Fruit fly (Drosophila melanogaster) whole organism, embryonic: Measurements from ENCODE around the gene BckdhA.

ENCODE experiments used
- Ada2b ChIP-seq: fragments of 200-800 bp; sonication (Bioruptor generic); IDR thresholded peaks from 2 replicates; pipeline ENCODE4 v1.3.6; 2022; ENCODE audit warnings: missing biosample characterization, missing genetic modification characterization
- Antp ChIP-seq: fragments of 200-800 bp; sonication (Bioruptor generic); optimal IDR thresholded peaks from 3 replicates; lab custom pipeline; 2016; ENCODE audit warnings: missing biosample characterization, missing genetic modification characterization
- Bdp1 ChIP-seq: fragments of 200-800 bp; sonication (Bioruptor generic); optimal IDR thresholded peaks from 3 replicates; lab custom pipeline; 2016; ENCODE audit warnings: missing biosample characterization, missing genetic modification characterization
- CG10147 ChIP-seq: fragments of 200-800 bp; sonication (Bioruptor generic); optimal IDR thresholded peaks from 2 replicates; lab custom pipeline; 2019; ENCODE audit warnings: missing biosample characterization, mild to moderate bottlenecking, missing genetic modification characterization, moderate library complexity
- CG10267 ChIP-seq: fragments of 200-800 bp; sonication (Bioruptor generic); optimal IDR thresholded peaks from 2 replicates; lab custom pipeline; 2018; ENCODE audit warnings: missing biosample characterization, mild to moderate bottlenecking, missing genetic modification characterization, moderate library complexity
- CG10462 ChIP-seq: fragments of 200-800 bp; sonication (Bioruptor generic); optimal IDR thresholded peaks from 2 replicates; lab custom pipeline; 2016; ENCODE audit warnings: missing biosample characterization, missing genetic modification characterization
- CG12236 ChIP-seq: fragments of 200-800 bp; sonication (Bioruptor generic); optimal IDR thresholded peaks from 2 replicates; lab custom pipeline; 2016; ENCODE audit warnings: missing biosample characterization, missing genetic modification characterization
- CG12769 ChIP-seq: fragments of 200-800 bp; sonication (Bioruptor generic); optimal IDR thresholded peaks from 2 replicates; lab custom pipeline; 2019; ENCODE audit warnings: missing biosample characterization, mild to moderate bottlenecking, missing genetic modification characterization, moderate library complexity
- CG14050 ChIP-seq: fragments of 200-800 bp; sonication (Bioruptor generic); IDR thresholded peaks from 3 replicates; pipeline ENCODE4 v1.3.6; 2022; ENCODE audit warnings: missing biosample characterization, missing genetic modification characterization
- CG14710 ChIP-seq: fragments of 200-800 bp; sonication (Bioruptor generic); optimal IDR thresholded peaks from 3 replicates; lab custom pipeline; 2019; ENCODE audit warnings: missing biosample characterization, mild to moderate bottlenecking, missing genetic modification characterization, moderate library complexity
- CG16815 ChIP-seq: fragments of 200-800 bp; sonication (Bioruptor generic); optimal IDR thresholded peaks from 3 replicates; lab custom pipeline; 2017; ENCODE audit warnings: missing biosample characterization, mild to moderate bottlenecking, missing genetic modification characterization
- CG17802 ChIP-seq: fragments of 200-800 bp; sonication (Bioruptor generic); optimal IDR thresholded peaks from 2 replicates; lab custom pipeline; 2018; ENCODE audit warnings: missing biosample characterization, mild to moderate bottlenecking, missing genetic modification characterization, moderate library complexity
- CG18599 ChIP-seq: fragments of 200-800 bp; sonication (Bioruptor generic); optimal IDR thresholded peaks from 3 replicates; lab custom pipeline; 2017; ENCODE audit warnings: missing biosample characterization, missing genetic modification characterization, mild to moderate bottlenecking, moderate library complexity, missing genetic modification reagents
- CG2199 ChIP-seq: fragments of 200-800 bp; sonication (Bioruptor generic); IDR thresholded peaks from 3 replicates; pipeline ENCODE4 v1.3.6; 2022; ENCODE audit warnings: missing biosample characterization, missing genetic modification characterization
- CG31224 ChIP-seq: fragments of 200-800 bp; sonication (Bioruptor generic); IDR thresholded peaks from 2 replicates; pipeline ENCODE4 v1.3.6; 2022; ENCODE audit warnings: missing biosample characterization, missing genetic modification characterization
- CG4282 ChIP-seq: fragments of 200-800 bp; sonication (Bioruptor generic); optimal IDR thresholded peaks from 2 replicates; lab custom pipeline; 2016; ENCODE audit warnings: missing biosample characterization, missing genetic modification characterization
- CG6175 ChIP-seq: fragments of 200-800 bp; sonication (Bioruptor generic); IDR thresholded peaks from 3 replicates; pipeline ENCODE4 v1.3.6; 2022; ENCODE audit warnings: missing biosample characterization, missing genetic modification characterization
- CG7745 ChIP-seq: fragments of 200-800 bp; sonication (Bioruptor generic); optimal IDR thresholded peaks from 2 replicates; lab custom pipeline; 2018; ENCODE audit warnings: missing biosample characterization, mild to moderate bottlenecking, missing genetic modification characterization, moderate library complexity
- Camta ChIP-seq: fragments of 200-800 bp; sonication (Bioruptor generic); optimal IDR thresholded peaks from 2 replicates; lab custom pipeline; 2016; ENCODE audit warnings: missing biosample characterization, missing genetic modification characterization
- Dbx ChIP-seq: fragments of 200-800 bp; sonication (Bioruptor generic); IDR thresholded peaks from 3 replicates; pipeline ENCODE4 v1.3.6; 2022; ENCODE audit warnings: missing biosample characterization, missing genetic modification characterization
- E2f2 ChIP-seq: fragments of 200-800 bp; sonication (Bioruptor generic); IDR thresholded peaks from 2 replicates; pipeline ENCODE4 v1.3.6; 2022; ENCODE audit warnings: missing biosample characterization, missing genetic modification characterization
- HLH54F ChIP-seq: fragments of 200-800 bp; sonication (Bioruptor generic); optimal IDR thresholded peaks from 3 replicates; lab custom pipeline; 2016; ENCODE audit warnings: missing biosample characterization, missing genetic modification characterization
- Hmr ChIP-seq: fragments of 200-800 bp; sonication (Bioruptor generic); optimal IDR thresholded peaks from 3 replicates; lab custom pipeline; 2017; ENCODE audit warnings: mild to moderate bottlenecking, missing biosample characterization, missing genetic modification reagents, missing genetic modification characterization
- Hr39 ChIP-seq: fragments of >200 bp; optimal IDR thresholded peaks from 2 replicates; lab custom pipeline; 2017
- Meics ChIP-seq: fragments of 200-800 bp; sonication (Bioruptor generic); optimal IDR thresholded peaks from 2 replicates; lab custom pipeline; 2017; ENCODE audit warnings: missing biosample characterization, mild to moderate bottlenecking, missing genetic modification characterization
- Mrtf ChIP-seq: fragments of 200-800 bp; sonication (Bioruptor generic); IDR thresholded peaks from 3 replicates; pipeline ENCODE4 v1.3.6; 2022; ENCODE audit warnings: missing biosample characterization, missing genetic modification characterization
- NC2β ChIP-seq: fragments of 200-800 bp; sonication (Bioruptor generic); optimal IDR thresholded peaks from 2 replicates; lab custom pipeline; 2016; ENCODE audit warnings: missing biosample characterization, missing genetic modification characterization
- Ssrp ChIP-seq: fragments of 200-800 bp; sonication (Bioruptor generic); optimal IDR thresholded peaks from 2 replicates; lab custom pipeline; 2018; ENCODE audit warnings: missing biosample characterization, mild to moderate bottlenecking, missing genetic modification characterization, moderate library complexity
- Usf ChIP-seq: fragments of 200-800 bp; sonication (Bioruptor generic); optimal IDR thresholded peaks from 2 replicates; lab custom pipeline; 2017; ENCODE audit warnings: missing genotype, missing biosample characterization, missing genetic modification characterization
- ato ChIP-seq: fragments of 200-800 bp; sonication (Bioruptor generic); IDR thresholded peaks from 2 replicates; pipeline ENCODE4 v1.3.6; 2022; ENCODE audit warnings: missing biosample characterization, missing genetic modification characterization; ENCODE audit not compliant: partially characterized antibody
- bsh ChIP-seq, 2 experiments: fragments of 200-800 bp; sonication (Bioruptor generic); optimal IDR thresholded peaks; 2 replicates each; lab custom pipeline; 2017 to 2018; ENCODE audit warnings: mild to moderate bottlenecking in 2 of 2, missing biosample characterization in 2 of 2, missing genetic modification characterization in 2 of 2, moderate library complexity in 1 of 2
- dimm ChIP-seq: fragments of 200-800 bp; sonication (Bioruptor generic); IDR thresholded peaks from 2 replicates; pipeline ENCODE4 v1.3.6; 2022; ENCODE audit warnings: missing biosample characterization, missing genetic modification characterization
- dm ChIP-seq: fragments of 200-800 bp; sonication (Bioruptor generic); optimal IDR thresholded peaks from 3 replicates; lab custom pipeline; 2016; ENCODE audit warnings: missing biosample characterization, missing genetic modification characterization
- dmrt11E ChIP-seq: fragments of 200-800 bp; sonication (Bioruptor generic); optimal IDR thresholded peaks from 3 replicates; lab custom pipeline; 2018; ENCODE audit warnings: missing biosample characterization, mild to moderate bottlenecking, missing genetic modification characterization, moderate library complexity
- dysf ChIP-seq: fragments of 200-800 bp; sonication (Bioruptor generic); IDR thresholded peaks from 3 replicates; pipeline ENCODE4 v1.3.6; 2022; ENCODE audit warnings: missing biosample characterization, missing genetic modification characterization
- fd102C ChIP-seq: fragments of 200-800 bp; sonication (Bioruptor generic); optimal IDR thresholded peaks from 2 replicates; lab custom pipeline; 2018; ENCODE audit warnings: missing biosample characterization, mild to moderate bottlenecking, missing genetic modification characterization, moderate library complexity
- gsb-n ChIP-seq: fragments of 200-800 bp; sonication (Bioruptor generic); optimal IDR thresholded peaks from 3 replicates; lab custom pipeline; 2018; ENCODE audit warnings: missing biosample characterization, mild to moderate bottlenecking, missing genetic modification characterization
- gt ChIP-seq: fragments of 200-800 bp; sonication (Bioruptor generic); IDR thresholded peaks from 2 replicates; pipeline ENCODE4 v1.3.6; 2022; ENCODE audit warnings: missing biosample characterization, missing genetic modification characterization
- ham ChIP-seq: fragments of 200-800 bp; sonication (Bioruptor generic); IDR thresholded peaks from 2 replicates; pipeline ENCODE4 v1.3.6; 2022; ENCODE audit warnings: missing biosample characterization, missing genetic modification characterization
- hbn ChIP-seq: fragments of 200-800 bp; sonication (Bioruptor generic); IDR thresholded peaks from 2 replicates; pipeline ENCODE4 v1.3.6; 2022; ENCODE audit warnings: missing biosample characterization, missing genetic modification characterization; ENCODE audit not compliant: partially characterized antibody
- her ChIP-seq: fragments of 200-800 bp; sonication (Bioruptor generic); optimal IDR thresholded peaks from 2 replicates; lab custom pipeline; 2016; ENCODE audit warnings: missing biosample characterization, missing genetic modification characterization
- jing ChIP-seq: fragments of 200-800 bp; sonication (Bioruptor generic); optimal IDR thresholded peaks from 2 replicates; lab custom pipeline; 2018; ENCODE audit warnings: missing biosample characterization, mild to moderate bottlenecking, missing genetic modification characterization
- kay ChIP-seq: fragments of 200-800 bp; sonication (Bioruptor generic); optimal IDR thresholded peaks from 2 replicates; lab custom pipeline; 2016; ENCODE audit warnings: missing biosample characterization, missing genetic modification characterization
- lmd ChIP-seq: fragments of 200-800 bp; sonication (Bioruptor generic); IDR thresholded peaks from 2 replicates; pipeline ENCODE4 v1.3.6; 2022; ENCODE audit warnings: missing biosample characterization, missing genetic modification characterization
- luna ChIP-seq: fragments of 200-800 bp; sonication (Bioruptor generic); optimal IDR thresholded peaks from 2 replicates; lab custom pipeline; 2016; ENCODE audit warnings: missing biosample characterization, missing genetic modification characterization
- nerfin-1 ChIP-seq: fragments of 200-800 bp; sonication (Bioruptor generic); optimal IDR thresholded peaks from 3 replicates; lab custom pipeline; 2019; ENCODE audit warnings: missing biosample characterization, mild to moderate bottlenecking, missing genetic modification characterization, moderate library complexity
- prd ChIP-seq, 3 experiments: fragments of >200 bp in 2 of 3; fragments of 200-800 bp in 1 of 3; sonication (Bioruptor generic) in 1 of 3; optimal IDR thresholded peaks in 2 of 3; IDR thresholded peaks in 1 of 3; 2 replicates in 2 of 3; 3 replicates in 1 of 3; pipeline versions ENCODE4 v1.3.6 to Lab custom; 2017 to 2022; ENCODE audit warnings: missing biosample characterization in 1 of 3, missing genetic modification characterization in 1 of 3
- tin ChIP-seq: fragments of 200-800 bp; sonication (Bioruptor generic); optimal IDR thresholded peaks from 3 replicates; lab custom pipeline; 2016; ENCODE audit warnings: missing biosample characterization, missing genetic modification characterization
- trh ChIP-seq: fragments of 200-800 bp; sonication (Bioruptor generic); optimal IDR thresholded peaks from 2 replicates; lab custom pipeline; 2016; ENCODE audit warnings: missing biosample characterization, missing genetic modification characterization
- vfl ChIP-seq: fragments of 200-800 bp; sonication (Bioruptor generic); optimal IDR thresholded peaks from 2 replicates; lab custom pipeline; 2016; ENCODE audit warnings: missing biosample characterization, missing genetic modification characterization
- wor ChIP-seq: fragments of 200-800 bp; sonication (Bioruptor generic); IDR thresholded peaks from 2 replicates; pipeline ENCODE4 v1.3.6; 2022; ENCODE audit warnings: missing biosample characterization, missing genetic modification characterization
- yki ChIP-seq: fragments of >200 bp; optimal IDR thresholded peaks from 3 replicates; lab custom pipeline; 2018
- zfh2 ChIP-seq: fragments of 200-800 bp; sonication (Bioruptor generic); optimal IDR thresholded peaks from 2 replicates; lab custom pipeline; 2016; ENCODE audit warnings: missing biosample characterization, missing genetic modification characterization

The BckdhA gene

DNA sequence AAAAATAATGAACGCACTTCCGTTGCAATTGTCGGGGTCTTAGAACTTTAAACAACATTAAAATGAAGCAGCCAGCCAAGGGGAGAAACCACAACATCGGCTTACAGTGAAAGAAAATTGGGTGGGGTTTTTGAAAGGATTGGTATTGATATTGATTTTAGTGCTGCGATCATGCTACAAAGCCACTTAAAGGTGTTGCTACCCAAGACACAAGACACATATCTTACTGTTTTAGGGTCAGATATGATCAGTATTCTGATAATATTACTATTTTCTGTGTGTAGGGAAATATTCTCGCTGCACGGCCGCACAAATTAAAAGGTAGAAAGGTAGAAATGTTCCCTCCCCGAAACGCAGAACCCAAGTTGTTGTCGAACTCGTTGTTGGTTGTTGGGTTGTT, 49.5 kb downstream of the BckdhA start (continued):
- TF ChIP-seq Meics (GFP tag; lab: Kevin White, UChicago), result no peak
- no peak for TF ChIP-seq hbn
- no peak for TF ChIP-seq yki (lab: Kevin White, UChicago)
- no peak for TF ChIP-seq Hr39 (lab: Kevin White, UChicago)
- TF ChIP-seq luna (GFP tag; lab: Kevin White, UChicago), result no peak
- no peak for TF ChIP-seq CG10147
- peak; percentile 81 for TF ChIP-seq dmrt11E (tag; lab: Kevin White, UChicago)
- no peak for TF ChIP-seq Ada2b
- peak; percentile 12 for TF ChIP-seq Antp (GFP tag; lab: Kevin White, UChicago)
- TF ChIP-seq her (GFP tag; lab: Kevin White, UChicago), result no peak
- TF ChIP-seq Dbx (GFP tag; lab: Robert Waterston, UW), result no peak
- no peak for TF ChIP-seq CG14050 (GFP tag; lab: Robert Waterston, UW)
- no peak for TF ChIP-seq CG12236 (GFP tag; lab: Kevin White, UChicago)
- TF ChIP-seq Ssrp, result peak; percentile 51
- TF ChIP-seq zfh2, result no peak
- TF ChIP-seq CG10267 (tag; lab: Kevin White, UChicago), result peak; percentile 52
- TF ChIP-seq tin (GFP tag; lab: Kevin White, UChicago), result peak; percentile 57
- peak; percentile 47 to 77 for TF ChIP-seq bsh (GFP tag; optimal IDR thresholded peaks at IDR 0.05; lab: Kevin White, UChicago)
- no peak for TF ChIP-seq Hmr (GFP tag; lab: Kevin White, UChicago)
- TF ChIP-seq prd (optimal IDR thresholded peaks at IDR 0.05; lab: Kevin White, UChicago), result no peak
- TF ChIP-seq prd (GFP tag; IDR thresholded peaks at IDR 0.05; lab: Robert Waterston, UW), result peak; percentile 77
- no peak for TF ChIP-seq jing
- TF ChIP-seq CG16815 (GFP tag; lab: Kevin White, UChicago), result peak; percentile 20
- TF ChIP-seq dimm (GFP tag; lab: Robert Waterston, UW), result no peak
- TF ChIP-seq CG18599 (GFP tag; lab: Kevin White, UChicago), result no peak
- TF ChIP-seq CG31224 (GFP tag; lab: Robert Waterston, UW), result no peak
- TF ChIP-seq dysf (GFP tag; lab: Robert Waterston, UW), result no peak
- no peak for TF ChIP-seq CG17802 (tag; lab: Kevin White, UChicago)
- TF ChIP-seq kay (GFP tag; lab: Kevin White, UChicago), result no peak
- no peak for TF ChIP-seq E2f2 (GFP tag; lab: Robert Waterston, UW)
- TF ChIP-seq lmd (GFP tag; lab: Robert Waterston, UW), result no peak
- TF ChIP-seq ato, result no peak
- TF ChIP-seq gsb-n (tag; lab: Kevin White, UChicago), result peak; percentile 62
- peak; percentile 71; the same call in 2 of the 3 replicates for TF ChIP-seq CG2199 (GFP tag; lab: Robert Waterston, UW)
- no peak for TF ChIP-seq Bdp1 (GFP tag; lab: Kevin White, UChicago)
- TF ChIP-seq CG14710 (tag; lab: Kevin White, UChicago), result peak; percentile 67
- no peak for TF ChIP-seq CG4282 (GFP tag; lab: Kevin White, UChicago)
- TF ChIP-seq vfl (GFP tag; lab: Kevin White, UChicago), result no peak
- TF ChIP-seq gt (GFP tag; lab: Robert Waterston, UW), result no peak
- no peak for TF ChIP-seq nerfin-1
- no peak for TF ChIP-seq CG7745 (tag; lab: Kevin White, UChicago)
- no peak for TF ChIP-seq CG6175 (GFP tag; lab: Robert Waterston, UW)
- no peak for TF ChIP-seq wor (GFP tag; lab: Robert Waterston, UW)
- no peak for TF ChIP-seq Mrtf (GFP tag; lab: Robert Waterston, UW)
- TF ChIP-seq trh, result no peak
- TF ChIP-seq NC2β (GFP tag; lab: Kevin White, UChicago), result peak; percentile 63
- TF ChIP-seq ham (GFP tag; lab: Robert Waterston, UW), result no peak
- no peak for TF ChIP-seq HLH54F
- TF ChIP-seq CG10462 (GFP tag; lab: Kevin White, UChicago), result no peak
- no peak for TF ChIP-seq dm
- no peak for TF ChIP-seq CG12769 (tag; lab: Kevin White, UChicago)
- TF ChIP-seq Camta, result no peak
- TF ChIP-seq fd102C (GFP tag; lab: Kevin White, UChicago), result peak; percentile 35
- TF ChIP-seq Usf (GFP tag; lab: Kevin White, UChicago), result peak; percentile 23
